Worm (Caenorhabditis elegans) whole organism, young adult: Measurements from ENCODE around the gene nhr-204.

Experiments
- B0019.2 ChIP-seq: fragments of 200-800 bp; sonication (Bioruptor generic); conservative IDR thresholded peaks from 2 replicates; pipeline ENCODE4 v1.3.6; 2022; ENCODE audit warnings: missing genetic modification reagents, missing genetic modification characterization, missing compliant biosample characterization
- B0336.3 ChIP-seq: fragments of 200-800 bp; sonication (Bioruptor generic); IDR thresholded peaks from 2 replicates; pipeline ENCODE4 v1.3.6; 2022; ENCODE audit warnings: missing genetic modification characterization, missing compliant biosample characterization
- F33H1.4 ChIP-seq: fragments of 200-800 bp; sonication (Bioruptor generic); IDR thresholded peaks from 2 replicates; pipeline ENCODE4 v1.3.6; 2022; ENCODE audit warnings: missing genetic modification reagents, missing genetic modification characterization, missing compliant biosample characterization
- F52B5.7 ChIP-seq: sonication (generic microtip); optimal IDR thresholded peaks from 2 replicates; lab custom pipeline; 2016; ENCODE audit warnings: mild to moderate bottlenecking, missing genetic modification characterization, missing compliant biosample characterization
- Y56A3A.18 ChIP-seq: fragments of 200-800 bp; sonication (Bioruptor generic); IDR thresholded peaks from 2 replicates; pipeline ENCODE4 v1.3.6; 2022; ENCODE audit warnings: missing genetic modification reagents, missing genetic modification characterization, missing compliant biosample characterization
- Y67H2A.10 ChIP-seq: fragments of 200-800 bp; sonication (Bioruptor generic); conservative IDR thresholded peaks from 2 replicates; pipeline ENCODE4 v1.3.6; 2022; ENCODE audit warnings: missing genetic modification reagents, missing genetic modification characterization, missing compliant biosample characterization
- Y95B8A.8 ChIP-seq: fragments of 200-800 bp; sonication (Bioruptor generic); IDR thresholded peaks from 2 replicates; pipeline ENCODE4 v1.3.6; 2022; ENCODE audit warnings: missing genetic modification reagents, missing genetic modification characterization, missing compliant biosample characterization
- bed-2 ChIP-seq: fragments of 200-800 bp; sonication (Bioruptor generic); IDR thresholded peaks from 2 replicates; pipeline ENCODE4 v1.3.6; 2022; ENCODE audit warnings: missing genetic modification reagents, missing genetic modification characterization, missing compliant biosample characterization
- cebp-1 ChIP-seq, 2 experiments: fragments of 200-800 bp in 1 of 2; sonication (Bioruptor generic) in 1 of 2; sonication (generic microtip) in 1 of 2; IDR thresholded peaks in 1 of 2; optimal IDR thresholded peaks in 1 of 2; 2 replicates each; pipeline versions ENCODE4 v1.3.6 to Lab custom; 2017 to 2022; ENCODE audit warnings: missing compliant biosample characterization in 2 of 2, missing genetic modification characterization in 2 of 2, mild to moderate bottlenecking in 1 of 2, missing genetic modification reagents in 1 of 2, moderate library complexity in 1 of 2
- dox-1 ChIP-seq: fragments of 200-800 bp; sonication (Bioruptor generic); IDR thresholded peaks from 2 replicates; pipeline ENCODE4 v1.3.6; 2022; ENCODE audit warnings: missing genetic modification reagents, missing genetic modification characterization, missing compliant biosample characterization
- efl-1 ChIP-seq: fragments of 150-350 bp; optimal IDR thresholded peaks from 2 replicates; lab custom pipeline; 2014; ENCODE audit warnings: missing biosample characterization, missing genetic modification reagents, missing genetic modification characterization
- egrh-3 ChIP-seq: fragments of 200-800 bp; sonication (Bioruptor generic); IDR thresholded peaks from 2 replicates; pipeline ENCODE4 v1.3.6; 2022; ENCODE audit warnings: missing genetic modification reagents, missing genetic modification characterization, missing compliant biosample characterization
- ekl-4 ChIP-seq: fragments of 200-800 bp; sonication (Bioruptor generic); IDR thresholded peaks from 2 replicates; pipeline ENCODE4 v1.3.6; 2022; ENCODE audit warnings: missing genetic modification reagents, missing genetic modification characterization, missing compliant biosample characterization
- hlh-12 ChIP-seq: sonication (generic microtip); optimal IDR thresholded peaks from 2 replicates; lab custom pipeline; 2016; ENCODE audit warnings: missing genetic modification characterization, missing compliant biosample characterization
- let-526 ChIP-seq: fragments of 200-800 bp; sonication (Bioruptor generic); IDR thresholded peaks from 2 replicates; pipeline ENCODE4 v1.3.6; 2022; ENCODE audit warnings: missing genetic modification reagents, missing genetic modification characterization, missing compliant biosample characterization
- lin-26 ChIP-seq: fragments of 200-800 bp; sonication (Bioruptor generic); IDR thresholded peaks from 2 replicates; pipeline ENCODE4 v1.3.6; 2022; ENCODE audit warnings: missing genetic modification reagents, missing genetic modification characterization, missing compliant biosample characterization
- lsl-1 ChIP-seq: fragments of 200-800 bp; sonication (Bioruptor generic); optimal IDR thresholded peaks from 2 replicates; lab custom pipeline; 2018; ENCODE audit warnings: mild to moderate bottlenecking, missing genetic modification characterization, moderate library complexity, missing compliant biosample characterization
- madf-3 ChIP-seq: fragments of 200-800 bp; sonication (Bioruptor generic); IDR thresholded peaks from 2 replicates; pipeline ENCODE4 v1.3.6; 2022; ENCODE audit warnings: missing genetic modification reagents, missing genetic modification characterization, missing compliant biosample characterization
- madf-6 ChIP-seq: fragments of 200-800 bp; sonication (Bioruptor generic); IDR thresholded peaks from 2 replicates; pipeline ENCODE4 v1.3.6; 2022; ENCODE audit warnings: missing genetic modification reagents, missing genetic modification characterization, missing compliant biosample characterization
- madf-8 ChIP-seq: fragments of 200-800 bp; sonication (Bioruptor generic); conservative IDR thresholded peaks from 2 replicates; pipeline ENCODE4 v1.3.6; 2022; ENCODE audit warnings: missing genetic modification reagents, missing genetic modification characterization, missing compliant biosample characterization
- nfya-1 ChIP-seq: sonication (generic microtip); optimal IDR thresholded peaks from 2 replicates; lab custom pipeline; 2017; ENCODE audit warnings: antibody characterized with exemption, missing compliant biosample characterization, missing genetic modification characterization, borderline replicate concordance; ENCODE audit not compliant: insufficient read depth
- nhr-120 ChIP-seq: fragments of 200-800 bp; sonication (Bioruptor generic); IDR thresholded peaks from 2 replicates; pipeline ENCODE4 v1.3.6; 2022; ENCODE audit warnings: missing genetic modification characterization, missing compliant biosample characterization
- nhr-90 ChIP-seq: sonication (generic microtip); optimal IDR thresholded peaks from 2 replicates; lab custom pipeline; 2016; ENCODE audit warnings: missing genotype, mild to moderate bottlenecking, missing genetic modification characterization, missing compliant biosample characterization
- repo-1 ChIP-seq: sonication (generic microtip); optimal IDR thresholded peaks from 2 replicates; lab custom pipeline; 2017; ENCODE audit warnings: mild to moderate bottlenecking, missing genetic modification characterization, missing compliant biosample characterization
- somi-1 ChIP-seq: fragments of 200-800 bp; sonication (Bioruptor generic); optimal IDR thresholded peaks from 2 replicates; lab custom pipeline; 2018; ENCODE audit warnings: mild to moderate bottlenecking, missing genetic modification characterization, missing compliant biosample characterization
- unc-62 ChIP-seq: fragments of 150-350 bp; optimal IDR thresholded peaks from 2 replicates; lab custom pipeline; 2014; ENCODE audit warnings: missing biosample characterization, missing genetic modification reagents, missing genetic modification characterization
- xnd-1 ChIP-seq: sonication (generic microtip); optimal IDR thresholded peaks from 2 replicates; lab custom pipeline; 2016; ENCODE audit warnings: missing genotype, missing genetic modification reagents, missing genetic modification characterization, missing compliant biosample characterization
- zfh-2 ChIP-seq: fragments of 200-800 bp; sonication (Bioruptor generic); conservative IDR thresholded peaks from 2 replicates; pipeline ENCODE4 v1.3.6; 2022; ENCODE audit warnings: missing genetic modification reagents, missing genetic modification characterization, missing compliant biosample characterization
- zim-3 ChIP-seq: sonication (generic microtip); optimal IDR thresholded peaks from 2 replicates; lab custom pipeline; 2017; ENCODE audit warnings: mild to moderate bottlenecking, missing genetic modification characterization, moderate library complexity, missing compliant biosample characterization
- ztf-25 ChIP-seq: fragments of 200-800 bp; sonication (Bioruptor generic); IDR thresholded peaks from 2 replicates; pipeline ENCODE4 v1.3.6; 2022; ENCODE audit warnings: missing genetic modification reagents, missing genetic modification characterization, missing compliant biosample characterization
- ztf-3 ChIP-seq: fragments of 200-800 bp; sonication (Bioruptor generic); optimal IDR thresholded peaks from 2 replicates; lab custom pipeline; 2018; ENCODE audit warnings: mild to moderate bottlenecking, missing genetic modification characterization, missing compliant biosample characterization

Gene nhr-204

ce11 chrV:258730-259129 is at the start of gene nhr-204:
Gene nhr-204 (minus strand): TSS chrV:258830.
- TF ChIP-seq B0336.3 (no peak), Y95B8A.8 (no peak)

- no peak for TF ChIP-seq Y56A3A.18 (GFP tag; lab: Robert Waterston, UW)
- no peak for TF ChIP-seq cebp-1 (GFP tag; IDR thresholded peaks at IDR 0.05; lab: Robert Waterston, UW)
- peak; percentile 71 for TF ChIP-seq cebp-1 (tag; optimal IDR thresholded peaks at IDR 0.05; lab: Kevin White, UChicago)
Measured at ce11 chrV:304613-305012, 46.0 kb upstream of the nhr-204 start, which contains the start of gene F33E11.3. Gene F33E11.3 (minus strand): TSS chrV:304713.

DNA sequence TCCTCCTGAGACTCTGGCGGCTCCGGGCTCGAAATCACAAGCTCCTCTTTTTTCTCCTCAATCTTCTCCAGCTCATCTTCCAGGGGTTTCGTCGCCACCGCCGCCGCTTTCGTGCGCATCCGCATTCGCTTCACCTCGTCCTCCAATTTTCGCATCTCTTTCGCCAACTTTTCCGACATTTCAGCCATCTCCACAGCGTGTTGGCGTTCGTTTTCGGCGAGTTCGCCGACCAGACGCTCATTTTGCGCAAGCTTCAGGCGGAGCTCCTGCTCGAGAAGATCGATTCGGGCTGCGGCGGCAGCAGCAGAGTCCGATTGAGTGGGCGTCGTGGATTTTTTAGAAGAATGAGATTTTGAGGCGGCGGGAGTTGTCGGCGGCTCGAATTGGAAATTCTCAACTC is 44.6 kb upstream of the nhr-204 start:
- TF ChIP-seq egrh-3 (GFP tag; lab: Robert Waterston, UW), result peak; percentile 71; the same call in 1 of the 2 replicates
- TF ChIP-seq ekl-4 (GFP tag; lab: Robert Waterston, UW), result no peak
- no peak for TF ChIP-seq zim-3 (tag; lab: Kevin White, UChicago)
- TF ChIP-seq madf-6 (GFP tag; lab: Robert Waterston, UW), result no peak
- no peak for TF ChIP-seq B0019.2 (GFP tag; lab: Robert Waterston, UW)
- no peak for TF ChIP-seq bed-2 (GFP tag; lab: Robert Waterston, UW)
- no peak for TF ChIP-seq nhr-120 (GFP tag; lab: Robert Waterston, UW)
- peak; percentile 88 for TF ChIP-seq zfh-2 (GFP tag; lab: Robert Waterston, UW)

- TF ChIP-seq ztf-25 (GFP tag; lab: Robert Waterston, UW), result 0 out of 2 replicates have a peak, but pooled peaks have one; percentile 40
- no peak for TF ChIP-seq Y56A3A.18 (GFP tag; lab: Robert Waterston, UW)
- TF ChIP-seq repo-1 (tag; lab: Kevin White, UChicago), result no peak
- TF ChIP-seq F52B5.7 (tag; lab: Kevin White, UChicago), result peak; percentile 43
- TF ChIP-seq madf-3 (GFP tag; lab: Robert Waterston, UW), result 0 out of 2 replicates have a peak, but pooled peaks have one; percentile 20
- TF ChIP-seq zfh-2 (GFP tag; lab: Robert Waterston, UW), result peak; percentile 76
- peak; percentile 77 for TF ChIP-seq egrh-3 (GFP tag; lab: Robert Waterston, UW)
- TF ChIP-seq madf-8 (GFP tag; lab: Robert Waterston, UW), result no peak
Measured at ce11 chrV:298395-298794, 39.8 kb upstream of the nhr-204 start.

ce11 chrV:297424-297991 is 38.9 kb upstream of the nhr-204 start, which contains the start of gene F33E11.2:
Gene F33E11.2 (plus strand): TSS chrV:297947.
- peak; percentile 63 for TF ChIP-seq madf-8 (GFP tag; lab: Robert Waterston, UW)
- no peak for TF ChIP-seq let-526 (GFP tag; lab: Robert Waterston, UW)
- TF ChIP-seq somi-1 (GFP tag; lab: Kevin White, UChicago), result no peak
- peak; percentile 33; the same call in 1 of the 2 replicates for TF ChIP-seq F33H1.4 (GFP tag; lab: Robert Waterston, UW)
- no peak for TF ChIP-seq dox-1 (GFP tag; lab: Robert Waterston, UW)
- no peak for TF ChIP-seq hlh-12 (tag; lab: Kevin White, UChicago)
- no peak for TF ChIP-seq ztf-25 (GFP tag; lab: Robert Waterston, UW)
- TF ChIP-seq efl-1 (GFP tag; lab: Kevin White, UChicago), result peak; percentile 60
- peak; percentile 71 for TF ChIP-seq madf-6 (GFP tag; lab: Robert Waterston, UW)
- TF ChIP-seq lin-26 (GFP tag; lab: Robert Waterston, UW), result no peak
- TF ChIP-seq unc-62 (GFP tag; lab: Kevin White, UChicago), result no peak
- TF ChIP-seq ztf-3 (GFP tag; lab: Kevin White, UChicago), result no peak
- peak; percentile 83 for TF ChIP-seq lsl-1 (GFP tag; lab: Kevin White, UChicago)
- no peak for TF ChIP-seq nfya-1 (tag; lab: Kevin White, UChicago)
- no peak for TF ChIP-seq nhr-90
- TF ChIP-seq Y67H2A.10 (GFP tag; lab: Robert Waterston, UW), result no peak
- peak; percentile 52 for TF ChIP-seq xnd-1 (tag; lab: Kevin White, UChicago)
- TF ChIP-seq, all 124 proteins: peak for 6
